Worm (Caenorhabditis elegans): ENCODE results near the gene glb-13.

glb-13 gene

ce11 chrX:12406592-12406991 lies 28.4 kb upstream of the glb-13 start:
- TF ChIP-seq mml-1 (tag; optimal IDR thresholded peaks at IDR 0.05) (no peak), elt-1 (tag; optimal IDR thresholded peaks at IDR 0.05) (no peak), nhr-77 (tag; optimal IDR thresholded peaks at IDR 0.05) (no peak), elt-2 (tag; optimal IDR thresholded peaks at IDR 0.05) (no peak), ceh-28 (tag; optimal IDR thresholded peaks at IDR 0.05) (no peak), ztf-4 (tag; optimal IDR thresholded peaks at IDR 0.05) (no peak), lin-15B (tag; optimal IDR thresholded peaks at IDR 0.05) (no peak), ama-1 (optimal IDR thresholded peaks at IDR 0.05) (no peak), tbx-2 (tag; optimal IDR thresholded peaks at IDR 0.05) (no peak), nhr-67 (tag; optimal IDR thresholded peaks at IDR 0.05) (no peak), nhr-43 (tag; optimal IDR thresholded peaks at IDR 0.05; ENCODE audit: poor library complexity, severe bottlenecking) (no peak), zag-1 (tag; optimal IDR thresholded peaks at IDR 0.05) (no peak), nhr-237 (tag; optimal IDR thresholded peaks at IDR 0.05) (no peak), ZK546.5 (tag; optimal IDR thresholded peaks at IDR 0.05) (no peak)

DNA sequence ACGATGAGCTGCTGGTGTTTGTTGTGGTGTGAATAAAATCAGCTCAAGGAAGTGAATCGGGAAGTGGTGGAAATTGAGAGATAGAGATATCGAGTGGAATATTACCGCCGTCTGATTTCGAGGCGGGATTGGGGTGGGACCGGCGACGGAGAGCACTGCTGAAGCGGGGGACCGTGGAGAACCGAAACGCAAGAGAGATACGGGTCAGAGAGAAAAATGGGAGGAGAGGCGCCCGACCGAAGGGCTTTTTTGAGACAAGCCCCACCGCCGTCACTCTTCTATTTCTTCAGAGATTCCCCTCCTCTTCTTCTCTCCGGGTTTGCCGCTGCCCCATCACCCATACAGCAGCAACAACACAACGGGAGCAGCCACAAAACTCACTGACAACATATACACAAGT lies 27.8 kb upstream of the glb-13 start:
- TF ChIP-seq lin-39 (tag; optimal IDR thresholded peaks at IDR 0.05) (peak; percentile 61), ceh-16 (tag; optimal IDR thresholded peaks at IDR 0.05) (no peak), nfya-1 (tag; optimal IDR thresholded peaks at IDR 0.05; ENCODE audit: insufficient read depth) (peak; percentile 13)

- TF ChIP-seq elt-1 (tag; optimal IDR thresholded peaks at IDR 0.05) (peak; percentile 36), hmg-11 (tag; optimal IDR thresholded peaks at IDR 0.05) (no peak), unc-62 (GFP tag; optimal IDR thresholded peaks at IDR 0.05) (peak; percentile 28), lin-39 (tag; optimal IDR thresholded peaks at IDR 0.05) (peak; percentile 70), ceh-16 (tag; optimal IDR thresholded peaks at IDR 0.05) (no peak), pha-4 (tag; optimal IDR thresholded peaks at IDR 0.05) (no peak), nfya-1 (tag; optimal IDR thresholded peaks at IDR 0.05; ENCODE audit: insufficient read depth) (peak; percentile 14)
Measured at ce11 chrX:12404729-12405128, 26.5 kb upstream of the glb-13 start.

- TF ChIP-seq ceh-28 (tag; optimal IDR thresholded peaks at IDR 0.05) = peak; percentile 86
- peak; percentile 96 for TF ChIP-seq hmg-11 (tag; optimal IDR thresholded peaks at IDR 0.05)
- no peak for TF ChIP-seq daf-12 (tag; optimal IDR thresholded peaks at IDR 0.05)
- TF ChIP-seq nhr-43 (tag; optimal IDR thresholded peaks at IDR 0.05; ENCODE audit: poor library complexity, severe bottlenecking) = peak; percentile 87
- no peak for TF ChIP-seq nhr-28 (tag; optimal IDR thresholded peaks at IDR 0.05)
- no peak for TF ChIP-seq unc-39 (tag; optimal IDR thresholded peaks at IDR 0.05)
- TF ChIP-seq fkh-2 (tag; optimal IDR thresholded peaks at IDR 0.05) = no peak
- TF ChIP-seq nhr-77 (tag; optimal IDR thresholded peaks at IDR 0.05) = peak; percentile 85
- peak; percentile 95 for TF ChIP-seq egl-5 (tag; optimal IDR thresholded peaks at IDR 0.05)
- peak; percentile 30 for TF ChIP-seq ztf-4 (tag; optimal IDR thresholded peaks at IDR 0.05)
- TF ChIP-seq elt-2 (tag; optimal IDR thresholded peaks at IDR 0.05) = peak; percentile 77
- TF ChIP-seq mml-1 (tag; optimal IDR thresholded peaks at IDR 0.05) = no peak
- TF ChIP-seq R02D3.7 (tag; optimal IDR thresholded peaks at IDR 0.05) = peak; percentile 59
- no peak for TF ChIP-seq ceh-9 (tag; optimal IDR thresholded peaks at IDR 0.05)
- TF ChIP-seq nhr-25 (tag; optimal IDR thresholded peaks at IDR 0.05) = peak; percentile 99
- peak; percentile 75 for TF ChIP-seq ceh-82 (tag; optimal IDR thresholded peaks at IDR 0.05)
- TF ChIP-seq unc-62 (GFP tag; optimal IDR thresholded peaks at IDR 0.05) = peak; percentile 20
- TF ChIP-seq snpc-4 (tag; optimal IDR thresholded peaks at IDR 0.05) = peak; percentile 92
- no peak for TF ChIP-seq mdl-1 (tag; optimal IDR thresholded peaks at IDR 0.05)
- TF ChIP-seq nfya-1 (tag; optimal IDR thresholded peaks at IDR 0.05; ENCODE audit: insufficient read depth) = peak; percentile 92
- TF ChIP-seq jun-1 (tag; optimal IDR thresholded peaks at IDR 0.05) = peak; percentile 85
- no peak for TF ChIP-seq eor-1 (tag; optimal IDR thresholded peaks at IDR 0.05)
- TF ChIP-seq zag-1 (tag; optimal IDR thresholded peaks at IDR 0.05) = no peak
- peak; percentile 97 for TF ChIP-seq nhr-23 (tag; optimal IDR thresholded peaks at IDR 0.05)
- peak; percentile 46 for TF ChIP-seq ama-1 (optimal IDR thresholded peaks at IDR 0.05)
- no peak for TF ChIP-seq ceh-16 (tag; optimal IDR thresholded peaks at IDR 0.05)
- TF ChIP-seq fkh-10 (GFP tag; optimal IDR thresholded peaks at IDR 0.05) = peak; percentile 82
- peak; percentile 14 for TF ChIP-seq nhr-76 (tag; optimal IDR thresholded peaks at IDR 0.05)
- TF ChIP-seq sea-2 (GFP tag; optimal IDR thresholded peaks at IDR 0.05) = peak; percentile 10
- TF ChIP-seq ztf-11 (tag; optimal IDR thresholded peaks at IDR 0.05) = no peak
- peak; percentile 77 for TF ChIP-seq nhr-11 (tag; optimal IDR thresholded peaks at IDR 0.05)
- no peak for TF ChIP-seq nhr-67 (tag; optimal IDR thresholded peaks at IDR 0.05)
- no peak for TF ChIP-seq fos-1 (tag; optimal IDR thresholded peaks at IDR 0.05)
- peak; percentile 97 for TF ChIP-seq lin-39 (tag; optimal IDR thresholded peaks at IDR 0.05)
- peak in 2 of 3 experiments; percentile 65 to 76 for TF ChIP-seq elt-3 (tag; optimal IDR thresholded peaks at IDR 0.05)
- TF ChIP-seq aly-2 (tag; optimal IDR thresholded peaks at IDR 0.05) = no peak
- TF ChIP-seq nhr-12 (tag; optimal IDR thresholded peaks at IDR 0.05) = no peak
- TF ChIP-seq nhr-237 (tag; optimal IDR thresholded peaks at IDR 0.05) = no peak
- TF ChIP-seq tbx-2 (tag; optimal IDR thresholded peaks at IDR 0.05) = peak; percentile 91
- peak; percentile 65 for TF ChIP-seq pqm-1 (tag; optimal IDR thresholded peaks at IDR 0.05)
- TF ChIP-seq ZK546.5 (tag; optimal IDR thresholded peaks at IDR 0.05) = no peak
- TF ChIP-seq elt-1 (tag; optimal IDR thresholded peaks at IDR 0.05) = peak; percentile 75
- peak; percentile 79 for TF ChIP-seq skn-1 (tag; optimal IDR thresholded peaks at IDR 0.05)
Measured at ce11 chrX:12393786-12394308, 15.7 kb upstream of the glb-13 start, which contains the start of gene F17E5.2. Gene F17E5.2 (plus strand): TSS chrX:12394258.
